Worm (Caenorhabditis elegans): ENCODE data around the gene gtf-2H3.

DNA sequence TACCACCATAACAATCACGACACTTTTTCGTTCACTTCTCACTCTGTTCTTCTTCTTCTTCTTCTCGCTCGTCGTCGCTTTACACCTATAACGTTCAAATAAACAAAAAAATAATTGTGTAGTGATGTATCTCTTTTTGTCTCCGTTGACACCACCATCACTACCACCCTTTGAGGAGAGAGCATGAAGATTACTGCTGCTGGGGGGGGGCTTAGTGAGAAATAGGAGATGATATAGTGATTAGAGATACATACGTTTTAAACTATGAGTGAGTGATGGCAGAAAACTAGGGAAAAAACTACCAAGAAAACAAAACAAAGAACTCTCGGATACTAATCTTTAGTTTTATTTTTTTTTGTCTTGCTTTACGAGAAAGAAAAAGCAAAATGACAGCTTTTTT, 6.4 kb upstream of the gtf-2H3 start:
- no peak for TF ChIP-seq nhr-10 (tag; optimal IDR thresholded peaks at IDR 0.05)
- no peak for TF ChIP-seq nhr-11 (tag; optimal IDR thresholded peaks at IDR 0.05)
- no peak for TF ChIP-seq lin-29 (GFP tag; IDR thresholded peaks at IDR 0.05)
- no peak for TF ChIP-seq dmd-6 (GFP tag; IDR thresholded peaks at IDR 0.05)
- no peak for TF ChIP-seq Y75B8A.6 (GFP tag; IDR thresholded peaks at IDR 0.05)
- no peak for TF ChIP-seq unc-62 (GFP tag; optimal IDR thresholded peaks at IDR 0.05 in 1 of 2)
- no peak for TF ChIP-seq unc-62 (tag; optimal IDR thresholded peaks at IDR 0.05)
- no peak for TF ChIP-seq unc-39 (tag; optimal IDR thresholded peaks at IDR 0.05)
- TF ChIP-seq snpc-4 (tag; optimal IDR thresholded peaks at IDR 0.05) = no peak
